Worm (Caenorhabditis elegans) whole organism, L1 larva: Measurements from ENCODE around the gene Y17G9A.4.
A peak's percentile ranks its signal among the peaks of the same experiment; 100 is the strongest.

Experiments used
- Y116A8C.19 ChIP-seq: sonication (generic microtip); optimal IDR thresholded peaks from 2 replicates; lab custom pipeline; 2016; ENCODE audit warnings: missing compliant biosample characterization, missing genetic modification characterization, borderline replicate concordance
- alr-1 ChIP-seq: fragments of 200-800 bp; sonication (Bioruptor generic); optimal IDR thresholded peaks from 2 replicates; lab custom pipeline; 2018; ENCODE audit warnings: borderline replicate concordance, mild to moderate bottlenecking, missing genetic modification characterization, missing compliant biosample characterization
- aly-2 ChIP-seq: fragments of 150-350 bp; optimal IDR thresholded peaks from 2 replicates; lab custom pipeline; 2014; ENCODE audit warnings: missing biosample characterization, missing genetic modification characterization
- ama-1 ChIP-seq: fragments of 150-350 bp; optimal IDR thresholded peaks from 2 replicates; lab custom pipeline; 2014
- blmp-1 ChIP-seq: fragments of 150-350 bp; optimal IDR thresholded peaks from 2 replicates; lab custom pipeline; 2014; ENCODE audit warnings: missing biosample characterization, missing genetic modification characterization
- ceh-82 ChIP-seq, 3 experiments: fragments of 150-350 bp in 1 of 3; sonication (generic microtip) in 2 of 3; optimal IDR thresholded peaks; 2 replicates each; lab custom pipeline; 2014 to 2017; ENCODE audit warnings: missing biosample characterization in 3 of 3, missing genetic modification characterization in 3 of 3
- ceh-88 ChIP-seq: fragments of 200-800 bp; sonication (Bioruptor generic); IDR thresholded peaks from 2 replicates; pipeline ENCODE4 v1.3.6; 2022; ENCODE audit warnings: missing genetic modification characterization, missing compliant biosample characterization
- ceh-90 ChIP-seq: sonication (generic microtip); optimal IDR thresholded peaks from 2 replicates; lab custom pipeline; 2016; ENCODE audit warnings: missing genetic modification characterization, missing compliant biosample characterization
- ces-1 ChIP-seq: fragments of 150-350 bp; optimal IDR thresholded peaks from 2 replicates; lab custom pipeline; 2014; ENCODE audit warnings: missing biosample characterization, missing genetic modification reagents, missing genetic modification characterization
- egl-13 ChIP-seq: sonication (generic microtip); optimal IDR thresholded peaks from 2 replicates; lab custom pipeline; 2016; ENCODE audit warnings: missing genotype, missing genetic modification reagents, missing genetic modification characterization, missing compliant biosample characterization
- elt-2 ChIP-seq: sonication (generic microtip); optimal IDR thresholded peaks from 2 replicates; lab custom pipeline; 2016; ENCODE audit warnings: missing genetic modification characterization, mild to moderate bottlenecking, inconsistent platforms, missing compliant biosample characterization, missing genetic modification reagents
- elt-3 ChIP-seq, 6 experiments: fragments of 150-350 bp in 1 of 6; sonication (generic microtip); optimal IDR thresholded peaks; 2 replicates each; lab custom pipeline; 2017 to 2018; ENCODE audit warnings: missing biosample characterization in 6 of 6, missing genetic modification characterization in 6 of 6, inconsistent platforms in 1 of 6
- fkh-4 ChIP-seq: sonication (generic microtip); optimal IDR thresholded peaks from 2 replicates; lab custom pipeline; 2016; ENCODE audit warnings: missing compliant biosample characterization, missing genetic modification characterization, borderline replicate concordance
- grh-1 ChIP-seq: fragments of 200-800 bp; sonication (Bioruptor generic); IDR thresholded peaks from 2 replicates; pipeline ENCODE4 v1.3.6; 2022; ENCODE audit warnings: missing genetic modification reagents, missing genetic modification characterization, missing compliant biosample characterization
- hlh-17 ChIP-seq: fragments of 200-800 bp; sonication (Bioruptor generic); optimal IDR thresholded peaks from 2 replicates; lab custom pipeline; 2018; ENCODE audit warnings: missing genetic modification characterization, mild to moderate bottlenecking, missing compliant biosample characterization, moderate library complexity, borderline replicate concordance
- lin-13 ChIP-seq: fragments of 150-350 bp; optimal IDR thresholded peaks from 2 replicates; lab custom pipeline; 2014; ENCODE audit warnings: missing biosample characterization, missing genetic modification reagents, missing genetic modification characterization
- lin-14 ChIP-seq: fragments of 200-800 bp; sonication (Bioruptor generic); optimal IDR thresholded peaks from 2 replicates; lab custom pipeline; 2018; ENCODE audit warnings: mild to moderate bottlenecking, missing genetic modification characterization, moderate library complexity, missing compliant biosample characterization
- lir-3 ChIP-seq: sonication (generic microtip); optimal IDR thresholded peaks from 2 replicates; lab custom pipeline; 2016; ENCODE audit warnings: mild to moderate bottlenecking, missing genetic modification characterization, moderate library complexity, missing compliant biosample characterization; ENCODE audit not compliant: poor library complexity
- nhr-11 ChIP-seq: fragments of 150-350 bp; optimal IDR thresholded peaks from 2 replicates; lab custom pipeline; 2014; ENCODE audit warnings: missing biosample characterization, missing genetic modification characterization
- nhr-12 ChIP-seq: sonication (generic microtip); optimal IDR thresholded peaks from 2 replicates; lab custom pipeline; 2017; ENCODE audit warnings: missing biosample characterization, missing genetic modification characterization
- nhr-237 ChIP-seq: fragments of 150-350 bp; optimal IDR thresholded peaks from 2 replicates; lab custom pipeline; 2014; ENCODE audit warnings: missing biosample characterization, missing genetic modification characterization
- nhr-28 ChIP-seq: fragments of 150-350 bp; optimal IDR thresholded peaks from 2 replicates; lab custom pipeline; 2014; ENCODE audit warnings: missing biosample characterization, missing genetic modification characterization
- nhr-47 ChIP-seq: sonication (generic microtip); optimal IDR thresholded peaks from 2 replicates; lab custom pipeline; 2016; ENCODE audit warnings: mild to moderate bottlenecking, missing genetic modification characterization, moderate library complexity, missing compliant biosample characterization
- nhr-77 ChIP-seq: fragments of 150-350 bp; optimal IDR thresholded peaks from 2 replicates; lab custom pipeline; 2014; ENCODE audit warnings: missing biosample characterization, missing genetic modification characterization
- nhr-84 ChIP-seq: sonication (generic microtip); optimal IDR thresholded peaks from 2 replicates; lab custom pipeline; 2017; ENCODE audit warnings: missing biosample characterization, missing genetic modification characterization
- nhr-85 ChIP-seq: sonication (generic microtip); peaks from one replicate; lab custom pipeline; 2016; ENCODE audit warnings: missing genetic modification characterization, inconsistent platforms, missing compliant biosample characterization
- snpc-4 ChIP-seq: fragments of 150-350 bp; optimal IDR thresholded peaks from 2 replicates; lab custom pipeline; 2014; ENCODE audit warnings: missing biosample characterization, missing genetic modification characterization
- sox-4 ChIP-seq: sonication (generic microtip); optimal IDR thresholded peaks from 2 replicates; lab custom pipeline; 2016; ENCODE audit warnings: missing genetic modification characterization, missing compliant biosample characterization
- swsn-7 ChIP-seq: sonication (generic microtip); optimal IDR thresholded peaks from 2 replicates; lab custom pipeline; 2016; ENCODE audit warnings: missing genetic modification characterization, missing compliant biosample characterization
- tlp-1 ChIP-seq: fragments of 150-350 bp; optimal IDR thresholded peaks from 2 replicates; lab custom pipeline; 2014; ENCODE audit warnings: missing biosample characterization, missing genetic modification characterization
- unc-30 ChIP-seq: sonication (generic microtip); optimal IDR thresholded peaks from 2 replicates; lab custom pipeline; 2017; ENCODE audit warnings: missing biosample characterization, missing genetic modification characterization
- unc-98 ChIP-seq: fragments of 200-800 bp; sonication (Bioruptor generic); IDR thresholded peaks from 2 replicates; pipeline ENCODE4 v1.3.6; 2022; ENCODE audit warnings: missing genetic modification characterization, missing compliant biosample characterization
- vab-15 ChIP-seq: sonication (generic microtip); optimal IDR thresholded peaks from 2 replicates; lab custom pipeline; 2017; ENCODE audit warnings: missing genotype, mild to moderate bottlenecking, missing genetic modification characterization, missing compliant biosample characterization
- xbp-1 ChIP-seq: sonication (generic microtip); optimal IDR thresholded peaks from 2 replicates; lab custom pipeline; 2016; ENCODE audit warnings: missing genetic modification characterization, missing compliant biosample characterization
- zag-1 ChIP-seq: fragments of 150-350 bp; optimal IDR thresholded peaks from 2 replicates; lab custom pipeline; 2014; ENCODE audit warnings: missing biosample characterization, missing genetic modification characterization

Y17G9A.4 gene

DNA sequence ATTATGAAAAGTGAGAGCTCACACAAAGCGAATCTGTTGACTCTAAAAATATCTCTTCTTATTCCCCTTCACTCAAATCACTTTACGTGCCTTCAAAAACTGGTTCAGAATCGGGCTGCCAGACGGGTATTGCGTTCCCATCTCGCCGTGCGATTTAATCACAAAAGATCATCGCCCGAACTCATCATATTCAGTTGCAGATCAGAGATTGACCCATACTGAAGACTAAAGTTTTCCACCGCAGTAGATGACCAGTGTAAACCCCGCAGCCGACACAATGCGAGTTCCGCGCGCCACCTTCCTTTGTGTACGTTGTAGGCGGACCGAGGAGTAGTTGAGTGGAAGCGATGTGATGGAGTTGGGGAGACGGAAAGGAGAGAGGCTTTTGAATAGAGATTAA, 19.3 kb upstream of the Y17G9A.4 start (continued):
- peak; percentile 44 for TF ChIP-seq xbp-1
- no peak for TF ChIP-seq ama-1 (lab: Kevin White, UChicago)
- TF ChIP-seq unc-98, result no peak
- TF ChIP-seq egl-13 (tag; lab: Kevin White, UChicago), result no peak

- TF ChIP-seq zag-1 (no peak), tlp-1 (tag; lab: Kevin White, UChicago) (no peak), unc-98 (no peak), nhr-237 (tag; lab: Kevin White, UChicago) (no peak), unc-30 (tag; lab: Kevin White, UChicago) (no peak), nhr-47 (tag; lab: Kevin White, UChicago) (no peak), lir-3 (tag; lab: Kevin White, UChicago) (no peak)
- TF ChIP-seq, all 84 proteins: peak for 0
These were observed 15.8 kb upstream of the Y17G9A.4 start, which contains the start of gene str-170 for ce11 chrIV:4877102-4877501. Gene str-170 (plus strand): TSS chrIV:4877402.

- TF ChIP-seq elt-3 (tag; optimal IDR thresholded peaks at IDR 0.05; lab: Kevin White, UChicago) (no peak), nhr-12 (tag; lab: Kevin White, UChicago) (no peak), ces-1 (no peak)
- TF ChIP-seq, all 84 proteins: peak for 0
These were observed 13.3 kb upstream of the Y17G9A.4 start, which contains the start of gene str-174 for ce11 chrIV:4874603-4875002. Gene str-174 (minus strand): TSS chrIV:4874703.

ce11 chrIV:4870546-4870945, 9.2 kb upstream of the Y17G9A.4 start, which contains the start of gene str-175:
Gene str-175 (minus strand): TSS chrIV:4870646.
- TF ChIP-seq lin-13 (GFP tag; lab: Kevin White, UChicago) (no peak), swsn-7 (tag; lab: Kevin White, UChicago) (no peak), ceh-82 (tag; optimal IDR thresholded peaks at IDR 0.05; lab: Kevin White, UChicago) (no peak), lin-14 (no peak), vab-15 (tag; lab: Kevin White, UChicago) (no peak), tlp-1 (tag; lab: Kevin White, UChicago) (no peak), nhr-85 (tag; lab: Kevin White, UChicago) (no peak), nhr-12 (tag; lab: Kevin White, UChicago) (no peak), nhr-77 (no peak)

DNA sequence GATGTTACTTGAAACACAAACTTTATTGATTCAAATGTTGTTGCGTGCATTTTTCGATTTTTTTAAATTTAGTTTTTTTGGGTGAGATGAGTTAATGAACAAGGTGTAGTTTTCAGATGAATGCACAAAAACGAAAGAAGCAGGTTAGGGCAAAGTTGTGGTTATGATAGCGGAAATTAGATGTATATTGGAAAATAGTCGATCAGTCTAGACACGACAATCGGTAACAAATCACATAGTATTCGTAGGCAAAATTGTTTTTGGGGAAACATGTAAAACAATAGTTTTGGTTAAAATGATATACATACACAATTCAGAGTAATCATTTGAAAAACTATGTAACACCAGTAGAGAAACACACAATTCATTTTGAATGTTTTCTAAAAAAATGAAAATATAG, 6.3 kb upstream of the Y17G9A.4 start, which contains the start of gene str-172:
str-172 (minus strand) TSS at position 101 of the 400 bp plus-strand sequence.
- no peak for TF ChIP-seq snpc-4 (tag; lab: Kevin White, UChicago)
- TF ChIP-seq nhr-47 (tag; lab: Kevin White, UChicago), result no peak
- TF ChIP-seq alr-1, result no peak
- TF ChIP-seq nhr-11 (tag; lab: Kevin White, UChicago), result no peak
- TF ChIP-seq ceh-90 (tag; lab: Kevin White, UChicago), result no peak
- no peak for TF ChIP-seq Y116A8C.19 (tag; lab: Kevin White, UChicago)
- TF ChIP-seq nhr-12 (tag; lab: Kevin White, UChicago), result no peak
- TF ChIP-seq fkh-4 (tag; lab: Kevin White, UChicago), result no peak
- no peak for TF ChIP-seq blmp-1 (tag; lab: Kevin White, UChicago)
- TF ChIP-seq zag-1, result no peak
- TF ChIP-seq ceh-88, result no peak
- no peak for TF ChIP-seq sox-4 (tag; lab: Kevin White, UChicago)
- no peak for TF ChIP-seq unc-98

- TF ChIP-seq aly-2 (no peak), grh-1 (no peak), nhr-28 (tag; lab: Kevin White, UChicago) (no peak), lir-3 (tag; lab: Kevin White, UChicago) (no peak), hlh-17 (GFP tag; lab: Kevin White, UChicago) (no peak), nhr-237 (tag; lab: Kevin White, UChicago) (no peak), elt-3 (tag; optimal IDR thresholded peaks at IDR 0.05; lab: Kevin White, UChicago) (no peak), elt-2 (tag; lab: Kevin White, UChicago) (no peak), nhr-84 (no peak)
These were observed 5.2 kb upstream of the Y17G9A.4 start for ce11 chrIV:4866599-4866998.
